Worm (Caenorhabditis elegans): ENCODE measurements around the gene pat-4.
A peak's percentile ranks its signal among the peaks of the same experiment; 100 is the strongest.

ce11 chrIII:89155-89554 is 5.5 kb downstream of the pat-4 start:
- peak; percentile 44; the same call in 1 of the 2 replicates for TF ChIP-seq ref-1 (GFP tag; conservative IDR thresholded peaks at IDR 0.05)
- peak; percentile 69; the same call in 1 of the 2 replicates for TF ChIP-seq tab-1 (GFP tag; IDR thresholded peaks at IDR 0.05)

Measured in whole organism, midembryonic.